Worm (Caenorhabditis elegans) whole organism, L4 larva: ENCODE measurements around the gene zhit-2.
A peak's percentile ranks its signal among the peaks of the same experiment; 100 is the strongest.

Experiments
- F10B5.3 ChIP-seq: sonication (generic microtip); optimal IDR thresholded peaks from 2 replicates; lab custom pipeline; 2016; ENCODE audit warnings: mild to moderate bottlenecking, missing genetic modification characterization, missing compliant biosample characterization
- R02D3.7 ChIP-seq: fragments of 150-350 bp; sonication (generic microtip); optimal IDR thresholded peaks from 3 replicates; lab custom pipeline; 2014; ENCODE audit warnings: missing biosample characterization, missing genetic modification characterization
- T20F7.1 ChIP-seq: fragments of 200-800 bp; sonication (Bioruptor generic); optimal IDR thresholded peaks from 2 replicates; lab custom pipeline; 2018; ENCODE audit warnings: mild to moderate bottlenecking, missing genetic modification characterization, missing compliant biosample characterization
- T26A8.4 ChIP-seq: fragments of 200-800 bp; sonication (Bioruptor generic); IDR thresholded peaks from 2 replicates; pipeline ENCODE4 v1.3.6; 2022; ENCODE audit warnings: missing genetic modification characterization, missing compliant biosample characterization
- Y48G9A.11 ChIP-seq: fragments of 200-800 bp; sonication (Bioruptor generic); IDR thresholded peaks from 2 replicates; pipeline ENCODE4 v1.3.6; 2022; ENCODE audit warnings: missing genetic modification reagents, missing genetic modification characterization, missing compliant biosample characterization
- Y5F2A.4 ChIP-seq: fragments of 200-800 bp; sonication (Bioruptor generic); optimal IDR thresholded peaks from 2 replicates; lab custom pipeline; 2018; ENCODE audit warnings: mild to moderate bottlenecking, missing genetic modification characterization, missing compliant biosample characterization
- aha-1 ChIP-seq: fragments of 150-350 bp; peaks from one replicate; lab custom pipeline; 2014; ENCODE audit warnings: missing biosample characterization, missing genetic modification characterization
- ama-1 ChIP-seq: fragments of 150-350 bp; optimal IDR thresholded peaks from 2 replicates; lab custom pipeline; 2014; ENCODE audit warnings: inconsistent platforms, mixed read lengths
- attf-4 ChIP-seq: sonication (generic microtip); optimal IDR thresholded peaks from 3 replicates; lab custom pipeline; 2017; ENCODE audit warnings: missing biosample characterization, missing genetic modification characterization
- ceh-44 ChIP-seq: fragments of 200-800 bp; sonication (Bioruptor generic); IDR thresholded peaks from 2 replicates; pipeline ENCODE4 v1.3.6; 2022; ENCODE audit warnings: missing genetic modification reagents, missing genetic modification characterization, missing compliant biosample characterization
- ceh-62 ChIP-seq: sonication (generic microtip); optimal IDR thresholded peaks from 2 replicates; lab custom pipeline; 2017; ENCODE audit warnings: missing biosample characterization, missing genetic modification characterization
- ces-1 ChIP-seq: fragments of 150-350 bp; sonication (generic microtip); optimal IDR thresholded peaks from 4 replicates; lab custom pipeline; 2014; ENCODE audit warnings: missing biosample characterization, missing genetic modification reagents, missing genetic modification characterization
- ctbp-1 ChIP-seq: fragments of 200-800 bp; sonication (Bioruptor generic); IDR thresholded peaks from 2 replicates; pipeline ENCODE4 v1.3.6; 2022; ENCODE audit warnings: missing genetic modification reagents, missing genetic modification characterization, missing compliant biosample characterization
- dmd-6 ChIP-seq: fragments of 200-800 bp; sonication (Bioruptor generic); IDR thresholded peaks from 2 replicates; pipeline ENCODE4 v1.3.6; 2022; ENCODE audit warnings: missing genetic modification reagents, missing genetic modification characterization, missing compliant biosample characterization
- dpl-1 ChIP-seq: fragments of 150-350 bp; optimal IDR thresholded peaks from 2 replicates; lab custom pipeline; 2014; ENCODE audit warnings: missing biosample characterization, missing genetic modification reagents, missing genetic modification characterization
- dve-1 ChIP-seq: sonication (generic microtip); optimal IDR thresholded peaks from 2 replicates; lab custom pipeline; 2017; ENCODE audit warnings: antibody characterized with exemption, mild to moderate bottlenecking, missing genetic modification characterization, missing compliant biosample characterization; ENCODE audit not compliant: insufficient read depth
- egl-27 ChIP-seq: sonication (generic microtip); optimal IDR thresholded peaks from 3 replicates; lab custom pipeline; 2017; ENCODE audit warnings: missing biosample characterization, missing genetic modification reagents, missing genetic modification characterization
- gei-8 ChIP-seq: fragments of 200-800 bp; sonication (Bioruptor generic); optimal IDR thresholded peaks from 2 replicates; lab custom pipeline; 2018; ENCODE audit warnings: mild to moderate bottlenecking, missing genetic modification characterization, missing compliant biosample characterization
- hlh-11 ChIP-seq: fragments of 200-800 bp; sonication (Bioruptor generic); optimal IDR thresholded peaks from 2 replicates; lab custom pipeline; 2018; ENCODE audit warnings: mild to moderate bottlenecking, missing genetic modification characterization, missing compliant biosample characterization
- lin-1 ChIP-seq: fragments of 200-800 bp; sonication (Bioruptor generic); IDR thresholded peaks from 2 replicates; pipeline ENCODE4 v1.3.6; 2022; ENCODE audit warnings: missing genetic modification reagents, missing genetic modification characterization, missing compliant biosample characterization
- lin-13 ChIP-seq: fragments of 150-350 bp; optimal IDR thresholded peaks from 2 replicates; lab custom pipeline; 2014; ENCODE audit warnings: missing biosample characterization, missing genetic modification reagents, missing genetic modification characterization
- lin-15B ChIP-seq: fragments of 150-350 bp; sonication (generic microtip); optimal IDR thresholded peaks from 3 replicates; lab custom pipeline; 2014; ENCODE audit warnings: missing biosample characterization, missing genetic modification characterization
- lin-38 ChIP-seq: fragments of 200-800 bp; sonication (Bioruptor generic); IDR thresholded peaks from 2 replicates; pipeline ENCODE4 v1.3.6; 2022; ENCODE audit warnings: missing genetic modification reagents, missing genetic modification characterization, missing compliant biosample characterization
- lir-3 ChIP-seq: sonication (generic microtip); optimal IDR thresholded peaks from 2 replicates; lab custom pipeline; 2016; ENCODE audit warnings: mild to moderate bottlenecking, missing genetic modification characterization, missing compliant biosample characterization
- lsy-2 ChIP-seq, 2 experiments: fragments of 150-350 bp in 1 of 2; sonication (generic microtip) in 1 of 2; optimal IDR thresholded peaks; 2 replicates each; lab custom pipeline; 2014 to 2017; ENCODE audit warnings: missing biosample characterization in 2 of 2, missing genetic modification characterization in 2 of 2
- mdl-1 ChIP-seq, 2 experiments: fragments of 150-350 bp in 1 of 2; sonication (generic microtip) in 1 of 2; optimal IDR thresholded peaks; 2 replicates each; lab custom pipeline; 2014 to 2017; ENCODE audit warnings: missing biosample characterization in 2 of 2, missing genetic modification characterization in 2 of 2
- mdt-29 ChIP-seq: fragments of 200-800 bp; sonication (Bioruptor generic); IDR thresholded peaks from 2 replicates; pipeline ENCODE4 v1.3.6; 2022; ENCODE audit warnings: missing genetic modification reagents, missing genetic modification characterization, missing compliant biosample characterization
- mxl-3 ChIP-seq: fragments of 200-800 bp; sonication (Bioruptor generic); optimal IDR thresholded peaks from 2 replicates; lab custom pipeline; 2018; ENCODE audit warnings: mild to moderate bottlenecking, missing genetic modification characterization, missing compliant biosample characterization
- nhr-25 ChIP-seq: sonication (generic microtip); optimal IDR thresholded peaks from 2 replicates; lab custom pipeline; 2017; ENCODE audit warnings: missing genetic modification characterization, mild to moderate bottlenecking, missing compliant biosample characterization, antibody characterized with exemption, moderate library complexity, borderline replicate concordance; ENCODE audit not compliant: insufficient read depth
- nhr-41 ChIP-seq: fragments of 200-800 bp; sonication (Bioruptor generic); IDR thresholded peaks from 2 replicates; pipeline ENCODE4 v1.3.6; 2022; ENCODE audit warnings: missing genetic modification reagents, missing genetic modification characterization, missing compliant biosample characterization
- nhr-42 ChIP-seq: fragments of 200-800 bp; sonication (Bioruptor generic); IDR thresholded peaks from 2 replicates; pipeline ENCODE4 v1.3.6; 2022; ENCODE audit warnings: missing genetic modification characterization, missing compliant biosample characterization
- nhr-6 ChIP-seq: fragments of 150-350 bp; optimal IDR thresholded peaks from 2 replicates; lab custom pipeline; 2014; ENCODE audit warnings: missing biosample characterization, missing genetic modification characterization
- php-3 ChIP-seq: fragments of 200-800 bp; sonication (Bioruptor generic); IDR thresholded peaks from 2 replicates; pipeline ENCODE4 v1.3.6; 2022; ENCODE audit warnings: missing genetic modification reagents, missing genetic modification characterization, missing compliant biosample characterization
- pqm-1 ChIP-seq: sonication (generic microtip); optimal IDR thresholded peaks from 2 replicates; lab custom pipeline; 2017; ENCODE audit warnings: missing biosample characterization, missing genetic modification characterization
- set-16 ChIP-seq: fragments of 200-800 bp; sonication (Bioruptor generic); IDR thresholded peaks from 2 replicates; pipeline ENCODE4 v1.3.6; 2022; ENCODE audit warnings: missing genetic modification reagents, missing genetic modification characterization, missing compliant biosample characterization
- spr-3 ChIP-seq: fragments of 200-800 bp; sonication (Bioruptor generic); optimal IDR thresholded peaks from 2 replicates; lab custom pipeline; 2018; ENCODE audit warnings: mild to moderate bottlenecking, missing genetic modification characterization, missing compliant biosample characterization
- tra-1 ChIP-seq: fragments of 200-800 bp; sonication (Bioruptor generic); IDR thresholded peaks from 2 replicates; pipeline ENCODE4 v1.3.6; 2022; ENCODE audit warnings: missing genetic modification reagents, missing genetic modification characterization, missing compliant biosample characterization
- unc-130 ChIP-seq: sonication (generic microtip); optimal IDR thresholded peaks from 2 replicates; lab custom pipeline; 2016; ENCODE audit warnings: missing genetic modification reagents, missing genetic modification characterization, missing compliant biosample characterization
- unc-39 ChIP-seq: sonication (generic microtip); optimal IDR thresholded peaks from 2 replicates; lab custom pipeline; 2017; ENCODE audit warnings: missing biosample characterization, missing genetic modification characterization
- unc-62 ChIP-seq, 3 experiments: fragments of 150-350 bp in 1 of 3; sonication (generic microtip); optimal IDR thresholded peaks in 2 of 3; peaks in 1 of 3; 1 replicate in 1 of 3; 2 replicates in 2 of 3; lab custom pipeline; 2014 to 2017; ENCODE audit warnings: missing biosample characterization in 3 of 3, missing genetic modification characterization in 3 of 3, missing genetic modification reagents in 3 of 3, missing genotype in 1 of 3
- zfp-2 ChIP-seq: sonication (generic microtip); optimal IDR thresholded peaks from 2 replicates; lab custom pipeline; 2016; ENCODE audit warnings: mild to moderate bottlenecking, missing genetic modification characterization, missing compliant biosample characterization
- zfp-3 ChIP-seq: fragments of 200-800 bp; sonication (Bioruptor generic); conservative IDR thresholded peaks from 2 replicates; pipeline ENCODE4 v1.3.6; 2022; ENCODE audit warnings: missing genetic modification reagents, missing genetic modification characterization, missing compliant biosample characterization
- ztf-7 ChIP-seq: fragments of 150-350 bp; optimal IDR thresholded peaks from 2 replicates; lab custom pipeline; 2014; ENCODE audit warnings: missing biosample characterization, missing genetic modification characterization

Gene zhit-2

ce11 chrIII:4231372-4231771 lies 12.8 kb downstream of the zhit-2 start:
- TF ChIP-seq unc-62 (GFP tag; optimal IDR thresholded peaks at IDR 0.05 in 1 of 2; lab: Kevin White, UChicago) (peak in 1 of 2 experiments; percentile 93), unc-62 (tag; optimal IDR thresholded peaks at IDR 0.05; lab: Kevin White, UChicago) (no peak), mdl-1 (tag; optimal IDR thresholded peaks at IDR 0.05; lab: Kevin White, UChicago) (no peak)
- TF ChIP-seq, all 104 proteins: peak for 1

DNA sequence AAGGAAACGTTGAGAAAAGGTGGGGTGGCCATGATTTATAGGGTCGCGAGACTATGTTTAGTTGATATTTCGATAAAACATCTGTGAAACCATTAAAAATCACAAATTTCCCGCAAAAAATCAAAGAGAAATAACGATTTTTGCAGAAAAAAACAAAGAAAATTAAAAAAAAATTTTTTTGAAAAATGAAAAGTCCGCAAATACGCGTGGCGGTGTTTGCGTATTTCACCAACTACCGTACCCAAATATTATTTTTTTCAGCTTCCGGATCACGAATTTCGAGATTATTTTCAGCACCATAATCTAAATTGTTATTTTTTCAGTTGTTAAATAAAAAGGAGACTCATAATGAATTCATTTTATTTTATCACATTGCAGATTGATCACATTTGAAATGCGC lies 14.1 kb downstream of the zhit-2 start:
- TF ChIP-seq Y5F2A.4 (GFP tag; lab: Kevin White, UChicago) (no peak), lsy-2 (tag; optimal IDR thresholded peaks at IDR 0.05; lab: Kevin White, UChicago) (peak in 1 of 2 experiments; percentile 27), unc-130 (GFP tag; lab: Kevin White, UChicago) (peak; percentile 18)
- TF ChIP-seq, all 104 proteins: peak for 2

DNA sequence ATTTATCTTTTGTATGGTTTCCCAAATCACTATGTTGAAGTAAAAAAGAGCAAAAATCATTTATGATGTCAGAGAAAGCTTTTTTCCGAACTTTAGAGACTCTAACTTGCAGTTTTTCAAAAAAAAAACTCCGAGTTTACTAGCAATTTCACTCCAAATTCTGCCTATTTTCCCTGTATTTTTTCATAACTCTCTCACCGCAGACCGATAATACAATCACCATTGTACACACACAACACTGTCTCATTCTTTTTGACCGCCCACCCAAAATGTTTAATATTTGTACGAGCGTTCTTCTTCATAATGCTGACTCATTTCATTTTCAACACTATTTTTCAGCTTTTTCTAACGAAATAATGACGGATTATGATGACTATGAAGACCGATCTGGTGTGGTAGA lies 15.3 kb downstream of the zhit-2 start, which contains the start of gene F43C1.5:
F43C1.5 (plus strand) TSS at position 301 of the 400 bp plus-strand sequence.
- TF ChIP-seq aha-1 (tag; lab: Kevin White, UChicago) (peak; percentile 2), set-16 (GFP tag; lab: Robert Waterston, UW) (no peak), nhr-25 (tag; lab: Kevin White, UChicago) (no peak), Y48G9A.11 (GFP tag; lab: Robert Waterston, UW) (no peak), tra-1 (no peak), egl-27 (tag; lab: Kevin White, UChicago) (no peak), R02D3.7 (tag; lab: Kevin White, UChicago) (no peak), T20F7.1 (GFP tag; lab: Kevin White, UChicago) (no peak)
- TF ChIP-seq, all 104 proteins: peak for 1

- TF ChIP-seq Y5F2A.4 (GFP tag; lab: Kevin White, UChicago) (no peak), ces-1 (no peak)
Observed at ce11 chrIII:4228008-4228407, 16.2 kb downstream of the zhit-2 start, which contains the start of gene mpk-1. mpk-1 (minus strand) TSS chrIII:4228108.

DNA sequence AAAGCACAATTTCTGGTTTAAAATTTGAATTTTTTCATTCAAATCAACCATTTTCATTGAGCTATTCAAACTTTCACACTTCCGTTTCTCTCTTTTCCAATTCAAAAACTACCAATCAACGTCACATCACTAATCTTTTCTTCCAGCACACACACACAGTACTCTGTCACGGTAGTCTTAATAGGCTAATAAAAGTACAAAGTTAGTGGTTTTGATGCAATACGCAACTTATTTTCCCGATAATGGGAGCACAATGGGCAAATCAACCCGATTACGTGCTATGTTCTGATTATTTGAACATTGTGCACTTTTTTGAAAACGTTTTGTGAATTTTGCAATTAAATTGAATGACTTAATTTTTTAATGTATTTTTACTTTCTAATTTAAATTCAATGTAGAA lies 16.8 kb downstream of the zhit-2 start:
- TF ChIP-seq zfp-3 (GFP tag; lab: Robert Waterston, UW) (no peak), php-3 (GFP tag; lab: Robert Waterston, UW) (peak; percentile 31; the same call in 1 of the 2 replicates), T26A8.4 (GFP tag; lab: Robert Waterston, UW) (no peak), lin-1 (GFP tag; lab: Robert Waterston, UW) (no peak), dve-1 (peak; percentile 37), dpl-1 (GFP tag; lab: Kevin White, UChicago) (no peak), ama-1 (lab: Kevin White, UChicago) (no peak), mxl-3 (no peak), mdt-29 (GFP tag; lab: Robert Waterston, UW) (no peak), ztf-7 (no peak), zfp-2 (tag; lab: Kevin White, UChicago) (no peak), unc-39 (tag; lab: Kevin White, UChicago) (no peak), lin-13 (GFP tag; lab: Kevin White, UChicago) (no peak), pqm-1 (tag; lab: Kevin White, UChicago) (peak; percentile 78), tra-1 (no peak), dmd-6 (GFP tag; lab: Robert Waterston, UW) (peak; percentile 72; the same call in 1 of the 2 replicates), nhr-42 (GFP tag; lab: Robert Waterston, UW) (no peak), gei-8 (no peak), ctbp-1 (GFP tag; lab: Robert Waterston, UW) (no peak), set-16 (GFP tag; lab: Robert Waterston, UW) (no peak), lin-15B (tag; lab: Kevin White, UChicago) (no peak), F10B5.3 (tag; lab: Kevin White, UChicago) (no peak), spr-3 (GFP tag; lab: Kevin White, UChicago) (no peak), nhr-41 (GFP tag; lab: Robert Waterston, UW) (no peak), attf-4 (tag; lab: Kevin White, UChicago) (no peak), ceh-44 (GFP tag; lab: Robert Waterston, UW) (no peak), Y5F2A.4 (GFP tag; lab: Kevin White, UChicago) (no peak), hlh-11 (peak; percentile 51), nhr-6 (tag; lab: Kevin White, UChicago) (no peak), lin-38 (no peak), ceh-62 (tag; lab: Kevin White, UChicago) (no peak), lir-3 (tag; lab: Kevin White, UChicago) (no peak)
